Worm (Caenorhabditis elegans): Measurements from ENCODE around the gene nlt-1.

Gene nlt-1

DNA sequence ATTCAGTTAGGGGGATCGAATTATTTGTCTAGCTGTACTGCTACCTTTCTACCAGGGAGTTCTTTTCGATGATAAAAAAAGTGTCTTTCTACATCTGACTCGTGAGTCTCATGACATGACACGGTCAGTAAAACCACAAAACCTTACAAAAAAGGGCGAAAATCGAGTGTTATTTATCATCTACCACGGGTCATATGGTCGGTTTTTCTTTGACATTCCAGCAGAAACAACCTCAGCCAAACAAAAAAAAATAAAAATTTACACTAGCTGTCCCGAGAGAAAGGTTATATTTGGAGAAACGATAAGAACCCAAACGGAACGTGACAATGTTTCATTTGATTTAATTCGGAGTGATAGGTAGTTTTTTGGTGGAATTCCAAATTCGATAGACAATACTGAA, 18.7 kb upstream of the nlt-1 start (continued):
- TF ChIP-seq zfp-2 (tag; optimal IDR thresholded peaks at IDR 0.05) (no peak), F37D6.2 (tag; optimal IDR thresholded peaks at IDR 0.05) (no peak), attf-4 (tag; optimal IDR thresholded peaks at IDR 0.05) (no peak), hlh-30 (tag; optimal IDR thresholded peaks at IDR 0.05; ENCODE audit: insufficient read depth) (peak; percentile 85)

DNA sequence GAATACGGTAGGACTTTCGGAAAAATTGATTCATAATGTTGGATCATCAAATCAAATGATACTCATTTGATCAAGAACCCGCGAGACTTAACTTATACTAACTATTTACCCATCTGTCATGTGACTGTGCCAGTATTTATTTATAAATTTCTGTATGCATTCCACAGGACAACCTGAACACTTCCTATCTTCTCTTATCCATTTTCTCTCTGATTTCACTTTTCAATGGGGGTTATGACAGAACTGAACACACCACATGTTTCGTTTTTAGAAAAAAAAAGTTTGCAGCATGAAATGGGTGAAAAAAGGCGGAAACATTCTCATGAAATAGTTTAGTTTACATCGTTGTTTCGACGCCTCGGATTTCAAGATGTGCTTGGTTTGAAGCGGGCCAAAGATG, 16.6 kb upstream of the nlt-1 start:
- TF ChIP-seq dmd-8 (GFP tag; IDR thresholded peaks at IDR 0.05), result no peak
- no peak for TF ChIP-seq arid-1 (GFP tag; conservative IDR thresholded peaks at IDR 0.05)
- no peak for TF ChIP-seq dmd-9 (GFP tag; IDR thresholded peaks at IDR 0.05)
- TF ChIP-seq nhr-10 (tag; optimal IDR thresholded peaks at IDR 0.05), result no peak
- TF ChIP-seq dmd-6 (GFP tag; IDR thresholded peaks at IDR 0.05), result peak; percentile 24; the same call in 1 of the 2 replicates
- no peak for TF ChIP-seq egl-27 (tag; optimal IDR thresholded peaks at IDR 0.05)
- TF ChIP-seq tra-1 (GFP tag; IDR thresholded peaks at IDR 0.05), result 0 out of 2 replicates have a peak, but pooled peaks have one; percentile 25
- no peak for TF ChIP-seq hlh-11 (tag; optimal IDR thresholded peaks at IDR 0.05)
- no peak for TF ChIP-seq F26F4.8 (GFP tag; conservative IDR thresholded peaks at IDR 0.05)
- no peak for TF ChIP-seq mep-1 (tag; optimal IDR thresholded peaks at IDR 0.05)
- TF ChIP-seq mxl-3 (GFP tag; optimal IDR thresholded peaks at IDR 0.05), result peak; percentile 15
- no peak for TF ChIP-seq ceh-20 (GFP tag; IDR thresholded peaks at IDR 0.05)
- peak in 1 of 2 experiments; percentile 71 for TF ChIP-seq unc-62 (GFP tag; optimal IDR thresholded peaks at IDR 0.05 in 1 of 2)
- TF ChIP-seq unc-62 (tag; optimal IDR thresholded peaks at IDR 0.05), result no peak
- no peak for TF ChIP-seq ama-1 (optimal IDR thresholded peaks at IDR 0.05)
- TF ChIP-seq zfp-3 (GFP tag; conservative IDR thresholded peaks at IDR 0.05), result no peak
- no peak for TF ChIP-seq fos-1 (tag; optimal IDR thresholded peaks at IDR 0.05)
- no peak for TF ChIP-seq ceh-62 (tag; optimal IDR thresholded peaks at IDR 0.05)
- no peak for TF ChIP-seq lir-3 (tag; optimal IDR thresholded peaks at IDR 0.05)
- no peak for TF ChIP-seq ctbp-1 (GFP tag; IDR thresholded peaks at IDR 0.05)
- TF ChIP-seq mes-2 (tag; optimal IDR thresholded peaks at IDR 0.05; ENCODE audit: poor library complexity, severe bottlenecking), result no peak
- no peak for TF ChIP-seq nhr-6 (tag; optimal IDR thresholded peaks at IDR 0.05)
- no peak for TF ChIP-seq lim-7 (GFP tag; IDR thresholded peaks at IDR 0.05)
- no peak for TF ChIP-seq lin-13 (GFP tag; optimal IDR thresholded peaks at IDR 0.05)
- no peak for TF ChIP-seq gei-8 (GFP tag; optimal IDR thresholded peaks at IDR 0.05)
- TF ChIP-seq jun-1 (tag; optimal IDR thresholded peaks at IDR 0.05), result no peak
- TF ChIP-seq lin-1 (GFP tag; IDR thresholded peaks at IDR 0.05), result no peak
- TF ChIP-seq aha-1 (tag), result peak; percentile 54
- TF ChIP-seq mxl-2 (GFP tag; conservative IDR thresholded peaks at IDR 0.05), result no peak
- TF ChIP-seq ztf-11 (tag; optimal IDR thresholded peaks at IDR 0.05), result no peak
- TF ChIP-seq tag-97 (GFP tag; IDR thresholded peaks at IDR 0.05), result no peak
- peak; percentile 20 for TF ChIP-seq hlh-30 (tag; optimal IDR thresholded peaks at IDR 0.05; ENCODE audit: insufficient read depth)
- TF ChIP-seq dve-1 (tag; optimal IDR thresholded peaks at IDR 0.05; ENCODE audit: insufficient read depth), result no peak
- no peak for TF ChIP-seq F44E2.7 (GFP tag; IDR thresholded peaks at IDR 0.05)
- no peak for TF ChIP-seq duxl-1 (tag; optimal IDR thresholded peaks at IDR 0.05; ENCODE audit: poor library complexity)
- TF ChIP-seq saeg-2 (GFP tag; IDR thresholded peaks at IDR 0.05), result no peak
- no peak for TF ChIP-seq set-16 (GFP tag; IDR thresholded peaks at IDR 0.05)

DNA sequence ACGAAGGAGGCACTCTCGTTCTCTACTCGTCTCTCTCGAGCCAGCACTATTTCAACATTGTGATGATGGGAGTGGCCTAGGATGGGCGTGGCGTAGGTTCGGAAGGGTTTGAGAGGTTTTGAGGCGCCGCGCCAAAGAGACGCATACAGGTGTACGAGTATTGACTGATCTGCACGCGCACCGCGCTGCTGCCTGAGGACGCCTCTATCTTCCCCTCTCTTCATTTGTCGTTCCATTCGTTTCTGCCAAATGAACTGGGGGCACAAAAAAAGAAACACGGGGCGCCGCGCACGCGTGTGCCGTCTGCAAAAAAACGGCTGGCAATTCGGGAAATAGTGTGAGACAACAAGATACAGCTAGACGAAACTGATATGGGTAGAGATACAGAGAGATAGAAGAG, 15.1 kb upstream of the nlt-1 start, which contains the start of gene lec-2:
lec-2 (minus strand) TSS at position 171 of the 400 bp plus-strand sequence.
- TF ChIP-seq spr-3 (GFP tag; optimal IDR thresholded peaks at IDR 0.05), result peak; percentile 7
- no peak for TF ChIP-seq dmd-9 (GFP tag; IDR thresholded peaks at IDR 0.05)
- TF ChIP-seq daf-8 (GFP tag; IDR thresholded peaks at IDR 0.05), result no peak
- peak; percentile 15 for TF ChIP-seq egl-27 (tag; optimal IDR thresholded peaks at IDR 0.05)
- 0 out of 2 replicates have a peak, but pooled peaks have one; percentile 14 for TF ChIP-seq D1046.2 (GFP tag; IDR thresholded peaks at IDR 0.05)
- peak; percentile 65 for TF ChIP-seq nhr-11 (tag; optimal IDR thresholded peaks at IDR 0.05)
- no peak for TF ChIP-seq R02D3.7 (tag; optimal IDR thresholded peaks at IDR 0.05)
- no peak for TF ChIP-seq arid-1 (GFP tag; conservative IDR thresholded peaks at IDR 0.05)
- TF ChIP-seq hlh-30 (tag; optimal IDR thresholded peaks at IDR 0.05; ENCODE audit: insufficient read depth), result peak; percentile 55
- TF ChIP-seq Y105C5A.15 (GFP tag; IDR thresholded peaks at IDR 0.05), result no peak
- peak; percentile 54; the same call in 1 of the 2 replicates for TF ChIP-seq egl-43 (GFP tag; IDR thresholded peaks at IDR 0.05)
- peak; percentile 41 for TF ChIP-seq nhr-48 (tag; optimal IDR thresholded peaks at IDR 0.05)
- 0 out of 2 replicates have a peak, but pooled peaks have one; percentile 22 for TF ChIP-seq php-3 (GFP tag; IDR thresholded peaks at IDR 0.05)
- peak; percentile 65 for TF ChIP-seq gei-8 (GFP tag; optimal IDR thresholded peaks at IDR 0.05)
- no peak for TF ChIP-seq F49E8.2 (tag; optimal IDR thresholded peaks at IDR 0.05; ENCODE audit: borderline replicate concordance)
- peak; percentile 63 for TF ChIP-seq set-16 (GFP tag; IDR thresholded peaks at IDR 0.05)
- no peak for TF ChIP-seq lir-3 (tag; optimal IDR thresholded peaks at IDR 0.05)
- no peak for TF ChIP-seq nhr-237 (tag; optimal IDR thresholded peaks at IDR 0.05)

All from whole organism, L4 larva.